Fruit fly (Drosophila melanogaster) whole organism, embryonic: ENCODE measurements around the gene CG42536.

Experiments used
- Abd-B ChIP-seq: fragments of 200-800 bp; sonication (Bioruptor generic); optimal IDR thresholded peaks from 2 replicates; lab custom pipeline; 2018; ENCODE audit warnings: missing biosample characterization, mild to moderate bottlenecking, missing genetic modification characterization, moderate library complexity
- BEAF-32 ChIP-seq: fragments of 200-800 bp; sonication (Bioruptor generic); optimal IDR thresholded peaks from 3 replicates; lab custom pipeline; 2017; ENCODE audit warnings: missing biosample characterization, missing genetic modification characterization, mild to moderate bottlenecking, moderate library complexity, missing genetic modification reagents
- Bteb2 ChIP-seq: fragments of 200-800 bp; sonication (Bioruptor generic); optimal IDR thresholded peaks from 2 replicates; lab custom pipeline; 2016; ENCODE audit warnings: missing biosample characterization, missing genetic modification characterization
- C15 ChIP-seq: fragments of 200-800 bp; sonication (Bioruptor generic); IDR thresholded peaks from 3 replicates; pipeline ENCODE4 v1.3.6; 2022; ENCODE audit warnings: missing biosample characterization, missing genetic modification characterization
- CG10543 ChIP-seq: fragments of 200-800 bp; sonication (Bioruptor generic); optimal IDR thresholded peaks from 3 replicates; lab custom pipeline; 2017; ENCODE audit warnings: missing biosample characterization, mild to moderate bottlenecking, missing genetic modification characterization, moderate library complexity
- CG10565 ChIP-seq: fragments of 200-800 bp; sonication (Bioruptor generic); optimal IDR thresholded peaks from 3 replicates; lab custom pipeline; 2016; ENCODE audit warnings: missing biosample characterization, mild to moderate bottlenecking, missing genetic modification characterization
- CG13287 ChIP-seq: fragments of 200-800 bp; sonication (Bioruptor generic); IDR thresholded peaks from 2 replicates; pipeline ENCODE4 v1.3.6; 2022; ENCODE audit warnings: missing biosample characterization, missing genetic modification characterization; ENCODE audit not compliant: partially characterized antibody
- CG15011 ChIP-seq: fragments of 200-800 bp; sonication (Bioruptor generic); optimal IDR thresholded peaks from 3 replicates; lab custom pipeline; 2018; ENCODE audit warnings: missing biosample characterization, mild to moderate bottlenecking, missing genetic modification characterization
- CG1832 ChIP-seq: fragments of 200-800 bp; sonication (Bioruptor generic); optimal IDR thresholded peaks from 2 replicates; lab custom pipeline; 2017; ENCODE audit warnings: missing biosample characterization, mild to moderate bottlenecking, missing genetic modification characterization, inconsistent platforms
- CG3163 ChIP-seq: fragments of 200-800 bp; sonication (Bioruptor generic); optimal IDR thresholded peaks from 3 replicates; lab custom pipeline; 2016; ENCODE audit warnings: missing biosample characterization, missing genetic modification characterization
- CG34376 ChIP-seq: fragments of 200-800 bp; sonication (Bioruptor generic); optimal IDR thresholded peaks from 2 replicates; lab custom pipeline; 2018; ENCODE audit warnings: missing biosample characterization, mild to moderate bottlenecking, missing genetic modification characterization
- CG4617 ChIP-seq: fragments of 200-800 bp; sonication (Bioruptor generic); optimal IDR thresholded peaks from 3 replicates; lab custom pipeline; 2016; ENCODE audit warnings: missing biosample characterization, missing genetic modification characterization, borderline replicate concordance
- CG4854 ChIP-seq: fragments of 200-800 bp; sonication (Bioruptor generic); optimal IDR thresholded peaks from 2 replicates; lab custom pipeline; 2016; ENCODE audit warnings: missing biosample characterization, missing genetic modification characterization, inconsistent platforms
- CG6654 ChIP-seq: fragments of 200-800 bp; sonication (Bioruptor generic); optimal IDR thresholded peaks from 2 replicates; lab custom pipeline; 2017; ENCODE audit warnings: missing biosample characterization, mild to moderate bottlenecking, missing genetic modification characterization
- CG7372 ChIP-seq: fragments of 200-800 bp; sonication (Bioruptor generic); IDR thresholded peaks from 2 replicates; pipeline ENCODE4 v1.3.6; 2022; ENCODE audit warnings: missing biosample characterization, missing genetic modification characterization
- CG9437 ChIP-seq: fragments of 200-800 bp; sonication (Bioruptor generic); optimal IDR thresholded peaks from 2 replicates; lab custom pipeline; 2018; ENCODE audit warnings: missing biosample characterization, mild to moderate bottlenecking, missing genetic modification characterization
- Dek ChIP-seq: fragments of 200-800 bp; sonication (Bioruptor generic); optimal IDR thresholded peaks from 3 replicates; lab custom pipeline; 2019; ENCODE audit warnings: missing biosample characterization, mild to moderate bottlenecking, missing genetic modification characterization, moderate library complexity
- Dfd ChIP-seq, 2 experiments: fragments of >200 bp; optimal IDR thresholded peaks; 2 replicates each; lab custom pipeline; 2017; ENCODE audit warnings: missing biosample characterization in 2 of 2, missing genetic modification characterization in 2 of 2
- Doc3 ChIP-seq: fragments of 200-800 bp; sonication (Bioruptor generic); IDR thresholded peaks from 3 replicates; pipeline ENCODE4 v1.3.6; 2022; ENCODE audit warnings: missing biosample characterization, missing genetic modification characterization; ENCODE audit not compliant: partially characterized antibody
- ERR ChIP-seq: fragments of 200-800 bp; sonication (Bioruptor generic); optimal IDR thresholded peaks from 2 replicates; lab custom pipeline; 2016; ENCODE audit warnings: missing biosample characterization, missing genetic modification characterization
- Eip74EF ChIP-seq, 2 experiments: fragments of 200-800 bp in 1 of 2; fragments of >200 bp in 1 of 2; sonication (Bioruptor generic) in 1 of 2; optimal IDR thresholded peaks; 2 replicates each; lab custom pipeline; 2017 to 2019; ENCODE audit warnings: missing biosample characterization in 2 of 2, missing genetic modification characterization in 2 of 2, mild to moderate bottlenecking in 1 of 2, moderate library complexity in 1 of 2
- Hand ChIP-seq: fragments of 200-800 bp; sonication (Bioruptor generic); optimal IDR thresholded peaks from 2 replicates; lab custom pipeline; 2017; ENCODE audit warnings: mild to moderate bottlenecking, missing biosample characterization, missing genetic modification reagents, missing genetic modification characterization
- Hmr ChIP-seq: fragments of 200-800 bp; sonication (Bioruptor generic); optimal IDR thresholded peaks from 3 replicates; lab custom pipeline; 2017; ENCODE audit warnings: mild to moderate bottlenecking, missing biosample characterization, missing genetic modification reagents, missing genetic modification characterization
- Hr78 ChIP-seq, 2 experiments: fragments of 200-800 bp in 1 of 2; fragments of >200 bp in 1 of 2; sonication (Bioruptor generic) in 1 of 2; optimal IDR thresholded peaks; 2 replicates each; lab custom pipeline; 2017 to 2019; ENCODE audit warnings: missing biosample characterization in 2 of 2, missing genetic modification characterization in 2 of 2, mild to moderate bottlenecking in 1 of 2, moderate library complexity in 1 of 2
- MBD-R2 ChIP-seq: fragments of 200-800 bp; sonication (Bioruptor generic); IDR thresholded peaks from 2 replicates; pipeline ENCODE4 v1.3.6; 2022; ENCODE audit warnings: missing biosample characterization, missing genetic modification characterization
- MESR4 ChIP-seq: fragments of 200-800 bp; sonication (Bioruptor generic); optimal IDR thresholded peaks from 2 replicates; lab custom pipeline; 2018; ENCODE audit warnings: missing biosample characterization, mild to moderate bottlenecking, missing genetic modification characterization, moderate library complexity
- Nf-YC ChIP-seq: fragments of 200-800 bp; optimal IDR thresholded peaks from 3 replicates; lab custom pipeline; 2019; ENCODE audit warnings: missing biosample characterization, mild to moderate bottlenecking, missing genetic modification characterization, moderate library complexity
- Six4 ChIP-seq: fragments of 200-800 bp; sonication (Bioruptor generic); optimal IDR thresholded peaks from 2 replicates; lab custom pipeline; 2016; ENCODE audit warnings: missing biosample characterization, missing genetic modification characterization
- aop ChIP-seq: fragments of 200-800 bp; sonication (Bioruptor generic); IDR thresholded peaks from 2 replicates; pipeline ENCODE4 v1.3.6; 2022; ENCODE audit warnings: missing biosample characterization, missing genetic modification characterization
- bowl ChIP-seq: fragments of 200-800 bp; sonication (Bioruptor generic); IDR thresholded peaks from 2 replicates; pipeline ENCODE4 v1.3.6; 2022; ENCODE audit warnings: missing biosample characterization, missing genetic modification characterization
- bsh ChIP-seq, 2 experiments: fragments of 200-800 bp; sonication (Bioruptor generic); optimal IDR thresholded peaks; 2 replicates each; lab custom pipeline; 2017 to 2018; ENCODE audit warnings: mild to moderate bottlenecking in 2 of 2, missing biosample characterization in 2 of 2, missing genetic modification characterization in 2 of 2, moderate library complexity in 1 of 2
- chinmo ChIP-seq: fragments of 200-800 bp; sonication (Bioruptor generic); IDR thresholded peaks from 4 replicates; pipeline ENCODE4 v1.3.6; 2022; ENCODE audit warnings: missing biosample characterization, missing genetic modification characterization; ENCODE audit not compliant: partially characterized antibody
- ftz-f1 ChIP-seq: fragments of 200-800 bp; sonication (Bioruptor generic); optimal IDR thresholded peaks from 2 replicates; lab custom pipeline; 2016; ENCODE audit warnings: missing biosample characterization, missing genetic modification characterization
- grau ChIP-seq: fragments of 200-800 bp; optimal IDR thresholded peaks from 3 replicates; lab custom pipeline; 2019; ENCODE audit warnings: missing biosample characterization, mild to moderate bottlenecking, missing genetic modification characterization, moderate library complexity
- gsb ChIP-seq: fragments of 200-800 bp; sonication (Bioruptor generic); IDR thresholded peaks from 2 replicates; pipeline ENCODE4 v1.3.6; 2022; ENCODE audit warnings: missing biosample characterization, missing genetic modification characterization
- hb ChIP-seq: fragments of 200-800 bp; sonication (Bioruptor generic); IDR thresholded peaks from 3 replicates; pipeline ENCODE4 v1.3.6; 2022; ENCODE audit warnings: missing biosample characterization, missing genetic modification characterization; ENCODE audit not compliant: partially characterized antibody
- kni ChIP-seq: fragments of 200-800 bp; sonication (Bioruptor generic); optimal IDR thresholded peaks from 3 replicates; lab custom pipeline; 2017; ENCODE audit warnings: mild to moderate bottlenecking, missing biosample characterization, missing genetic modification reagents, missing genetic modification characterization
- lbe ChIP-seq: fragments of 200-800 bp; sonication (Bioruptor generic); optimal IDR thresholded peaks from 2 replicates; lab custom pipeline; 2016; ENCODE audit warnings: missing biosample characterization, mild to moderate bottlenecking, missing genetic modification characterization
- lmd ChIP-seq: fragments of 200-800 bp; sonication (Bioruptor generic); IDR thresholded peaks from 2 replicates; pipeline ENCODE4 v1.3.6; 2022; ENCODE audit warnings: missing biosample characterization, missing genetic modification characterization
- mld ChIP-seq: fragments of 200-800 bp; sonication (Bioruptor generic); IDR thresholded peaks from 3 replicates; pipeline ENCODE4 v1.3.6; 2022; ENCODE audit warnings: missing biosample characterization, missing genetic modification characterization; ENCODE audit not compliant: partially characterized antibody
- nom ChIP-seq: fragments of 200-800 bp; sonication (Bioruptor generic); optimal IDR thresholded peaks from 2 replicates; lab custom pipeline; 2017; ENCODE audit warnings: missing biosample characterization, missing genetic modification characterization, mild to moderate bottlenecking, moderate library complexity, missing genetic modification reagents
- oc ChIP-seq: fragments of 200-800 bp; sonication (Bioruptor generic); optimal IDR thresholded peaks from 2 replicates; lab custom pipeline; 2018; ENCODE audit warnings: missing biosample characterization, mild to moderate bottlenecking, missing genetic modification characterization, moderate library complexity
- odd ChIP-seq: fragments of 200-800 bp; sonication (Bioruptor generic); optimal IDR thresholded peaks from 2 replicates; lab custom pipeline; 2017; ENCODE audit warnings: missing biosample characterization, mild to moderate bottlenecking, missing genetic modification characterization
- pzg ChIP-seq: fragments of 200-800 bp; sonication (Bioruptor generic); optimal IDR thresholded peaks from 3 replicates; lab custom pipeline; 2018; ENCODE audit warnings: missing biosample characterization, mild to moderate bottlenecking, missing genetic modification characterization, moderate library complexity
- repo ChIP-seq: fragments of 200-800 bp; sonication (Bioruptor generic); optimal IDR thresholded peaks from 2 replicates; lab custom pipeline; 2016; ENCODE audit warnings: missing biosample characterization, missing genetic modification characterization
- scrt ChIP-seq: fragments of 200-800 bp; sonication (Bioruptor generic); optimal IDR thresholded peaks from 2 replicates; lab custom pipeline; 2018; ENCODE audit warnings: missing biosample characterization, mild to moderate bottlenecking, missing genetic modification characterization, moderate library complexity
- sim ChIP-seq: fragments of 200-800 bp; sonication (Bioruptor generic); IDR thresholded peaks from 2 replicates; pipeline ENCODE4 v1.3.6; 2022; ENCODE audit warnings: missing biosample characterization, missing genetic modification characterization
- sug ChIP-seq: fragments of 200-800 bp; optimal IDR thresholded peaks from 2 replicates; lab custom pipeline; 2019; ENCODE audit warnings: missing biosample characterization, mild to moderate bottlenecking, missing genetic modification characterization, moderate library complexity
- z ChIP-seq: fragments of 200-800 bp; sonication (Bioruptor generic); IDR thresholded peaks from 3 replicates; pipeline ENCODE4 v1.3.6; 2022; ENCODE audit warnings: missing biosample characterization, missing genetic modification characterization

The CG42536 gene

DNA sequence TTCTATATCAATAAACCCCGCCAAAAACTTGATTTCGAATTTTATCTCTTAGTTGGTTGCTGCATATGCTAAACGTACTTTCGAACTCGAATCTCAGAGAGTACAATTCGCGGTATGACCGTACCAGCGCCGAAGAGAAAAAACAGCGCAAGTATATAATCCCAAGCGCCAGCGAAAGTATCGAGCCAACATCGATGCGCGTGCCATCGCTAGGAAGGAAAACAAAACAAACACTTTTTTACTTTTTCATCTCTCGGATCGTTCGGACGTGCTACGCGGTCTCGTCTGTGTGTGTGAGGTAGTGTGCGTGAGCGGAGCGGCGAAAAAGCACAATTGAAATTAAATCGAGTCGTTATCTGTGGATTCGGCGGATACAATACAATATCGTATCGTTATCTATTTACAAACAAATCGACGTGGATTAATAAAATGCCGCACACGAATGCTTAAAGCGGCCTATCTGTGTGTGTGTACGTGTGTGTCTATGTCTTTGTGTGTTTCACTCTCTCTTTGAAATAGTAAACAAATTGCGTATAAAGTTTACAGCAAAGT, 34.7 kb upstream of the CG42536 start, which contains the start of gene simj (continued):
- peak; percentile 65 for TF ChIP-seq Dek (tag; lab: Kevin White, UChicago)
- TF ChIP-seq oc (tag; lab: Kevin White, UChicago) = peak; percentile 70
- TF ChIP-seq Abd-B (GFP tag; lab: Kevin White, UChicago) = no peak
- TF ChIP-seq scrt (GFP tag; lab: Kevin White, UChicago) = peak; percentile 68
- no peak for TF ChIP-seq aop (GFP tag; lab: Robert Waterston, UW)
- TF ChIP-seq Dfd (GFP tag; optimal IDR thresholded peaks at IDR 0.05; lab: Kevin White, UChicago) = no peak
- TF ChIP-seq nom (GFP tag; lab: Kevin White, UChicago) = peak; percentile 72
- peak; percentile 67 for TF ChIP-seq ERR (GFP tag; lab: Kevin White, UChicago)
- no peak for TF ChIP-seq gsb
- no peak for TF ChIP-seq z
- TF ChIP-seq Hand = peak; percentile 3
- peak in 1 of 2 experiments; percentile 26 for TF ChIP-seq bsh (GFP tag; optimal IDR thresholded peaks at IDR 0.05; lab: Kevin White, UChicago)
- no peak for TF ChIP-seq CG1832
- TF ChIP-seq CG9437 (GFP tag; lab: Kevin White, UChicago) = no peak
- peak; percentile 36; the same call in 1 of the 2 replicates for TF ChIP-seq sim (GFP tag; lab: Robert Waterston, UW)
- TF ChIP-seq Hmr (GFP tag; lab: Kevin White, UChicago) = peak; percentile 68
- TF ChIP-seq CG10565 (GFP tag; lab: Kevin White, UChicago) = no peak
- TF ChIP-seq pzg = peak; percentile 97
- TF ChIP-seq chinmo = peak; percentile 96
- TF ChIP-seq C15 (GFP tag; lab: Robert Waterston, UW) = no peak
- no peak for TF ChIP-seq CG4854 (GFP tag; lab: Kevin White, UChicago)
- peak; percentile 69; the same call in 1 of the 3 replicates for TF ChIP-seq mld (GFP tag; lab: Robert Waterston, UW)
- no peak for TF ChIP-seq CG15011 (GFP tag; lab: Kevin White, UChicago)
- TF ChIP-seq bowl (GFP tag; lab: Robert Waterston, UW) = no peak
- TF ChIP-seq CG4617 (GFP tag; lab: Kevin White, UChicago) = peak; percentile 50
- TF ChIP-seq CG3163 (GFP tag; lab: Kevin White, UChicago) = peak; percentile 83
- no peak for TF ChIP-seq CG6654
- peak; percentile 34 for TF ChIP-seq Bteb2
- TF ChIP-seq Six4 (GFP tag; lab: Kevin White, UChicago) = no peak
- peak; percentile 42 for TF ChIP-seq odd (GFP tag; lab: Kevin White, UChicago)
- TF ChIP-seq repo (GFP tag; lab: Kevin White, UChicago) = peak; percentile 40
- TF ChIP-seq CG10543 (GFP tag; lab: Kevin White, UChicago) = peak; percentile 86
- TF ChIP-seq BEAF-32 = peak; percentile 92
- TF ChIP-seq, all 482 proteins: peak for 285

DNA sequence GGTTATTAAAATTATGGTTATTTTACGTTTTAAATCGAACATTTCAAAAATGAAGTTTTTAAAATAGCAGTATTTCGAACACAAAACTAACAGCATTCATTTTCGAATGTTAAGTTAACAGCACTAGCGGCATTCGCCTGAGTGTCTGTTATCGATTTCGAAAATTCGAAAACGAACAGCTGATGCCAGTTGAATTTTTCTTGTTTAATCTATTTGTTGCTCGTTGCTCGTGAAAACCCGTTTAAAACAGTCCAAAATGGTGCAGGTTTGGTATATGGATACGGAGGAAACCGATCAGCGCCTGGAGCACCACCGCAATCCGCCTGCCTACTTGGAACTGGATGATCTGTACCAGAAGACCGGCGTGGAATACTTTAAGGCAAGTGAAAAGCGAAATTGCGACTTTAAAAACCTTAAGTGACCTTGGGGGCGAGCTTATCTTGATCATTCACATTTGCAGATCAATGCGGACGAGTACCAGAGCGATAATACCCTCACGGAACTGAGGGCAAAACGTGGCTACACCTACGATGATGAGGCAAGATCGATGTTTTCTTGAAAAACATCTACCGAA, 33.4 kb upstream of the CG42536 start, which contains the start of gene Adi1:
Adi1 (plus strand) TSS at position 187 of the 574 bp plus-strand sequence.
- TF ChIP-seq kni (no peak), lbe (GFP tag; lab: Kevin White, UChicago) (peak; percentile 28), Eip74EF (GFP tag; optimal IDR thresholded peaks at IDR 0.05; lab: Kevin White, UChicago) (no peak), hb (GFP tag; lab: Robert Waterston, UW) (no peak), ERR (GFP tag; lab: Kevin White, UChicago) (peak; percentile 49), CG34376 (GFP tag; lab: Kevin White, UChicago) (peak; percentile 50), Hr78 (GFP tag; optimal IDR thresholded peaks at IDR 0.05; lab: Kevin White, UChicago) (no peak), MESR4 (GFP tag; lab: Kevin White, UChicago) (peak; percentile 27), Doc3 (GFP tag; lab: Robert Waterston, UW) (no peak), MBD-R2 (GFP tag; lab: Robert Waterston, UW) (peak; percentile 44), CG13287 (peak; percentile 27), lmd (GFP tag; lab: Robert Waterston, UW) (no peak), sug (tag; lab: Kevin White, UChicago) (peak; percentile 17), CG7372 (GFP tag; lab: Robert Waterston, UW) (no peak), ftz-f1 (GFP tag; lab: Kevin White, UChicago) (peak; percentile 62), grau (tag; lab: Kevin White, UChicago) (no peak), Nf-YC (tag; lab: Kevin White, UChicago) (no peak)
